Worm (Caenorhabditis elegans) whole organism, mixed stage, embryonic: ENCODE data around the gene madf-1.

Source experiments
- cnd-1 ChIP-seq: fragments of 200-800 bp; sonication (Bioruptor generic); optimal IDR thresholded peaks from 2 replicates; lab custom pipeline; 2018; ENCODE audit warnings: mild to moderate bottlenecking, missing genetic modification characterization, missing compliant biosample characterization
- flh-1 ChIP-seq: fragments of 200-800 bp; sonication (Bioruptor generic); optimal IDR thresholded peaks from 2 replicates; lab custom pipeline; 2018; ENCODE audit warnings: mild to moderate bottlenecking, missing genetic modification characterization, moderate library complexity, missing compliant biosample characterization
- lsy-2 ChIP-seq: fragments of 150-350 bp; optimal IDR thresholded peaks from 2 replicates; lab custom pipeline; 2014; ENCODE audit warnings: missing biosample characterization, missing genetic modification characterization
- mab-5 ChIP-seq: fragments of 150-350 bp; optimal IDR thresholded peaks from 2 replicates; lab custom pipeline; 2014; ENCODE audit warnings: missing biosample characterization, missing genetic modification characterization
- mep-1 ChIP-seq: fragments of 150-350 bp; optimal IDR thresholded peaks from 2 replicates; lab custom pipeline; 2017; ENCODE audit warnings: missing biosample characterization, missing genetic modification reagents, missing genetic modification characterization, inconsistent platforms
- nhr-12 ChIP-seq: fragments of 150-350 bp; optimal IDR thresholded peaks from 2 replicates; lab custom pipeline; 2014; ENCODE audit warnings: missing biosample characterization, missing genetic modification characterization
- nhr-237 ChIP-seq: fragments of 150-350 bp; optimal IDR thresholded peaks from 2 replicates; lab custom pipeline; 2014; ENCODE audit warnings: missing biosample characterization, missing genetic modification characterization
- nhr-28 ChIP-seq: fragments of 150-350 bp; optimal IDR thresholded peaks from 2 replicates; lab custom pipeline; 2014; ENCODE audit warnings: missing biosample characterization, missing genetic modification characterization
- pha-4 ChIP-seq: fragments of 150-350 bp; optimal IDR thresholded peaks from 2 replicates; lab custom pipeline; 2018; ENCODE audit warnings: missing biosample characterization, missing genetic modification reagents, missing genetic modification characterization
- unc-120 ChIP-seq: sonication (generic microtip); optimal IDR thresholded peaks from 2 replicates; lab custom pipeline; 2017; ENCODE audit warnings: missing genetic modification characterization, missing compliant biosample characterization; ENCODE audit not compliant: poor library complexity, severe bottlenecking
- unc-62 ChIP-seq: fragments of 150-350 bp; optimal IDR thresholded peaks from 2 replicates; lab custom pipeline; 2014; ENCODE audit warnings: missing biosample characterization, missing genetic modification reagents, missing genetic modification characterization

- TF ChIP-seq mab-5 (no peak), flh-1 (no peak), cnd-1 (tag; lab: Kevin White, UChicago) (no peak), pha-4 (tag; lab: Kevin White, UChicago) (no peak), nhr-12 (tag; lab: Kevin White, UChicago) (no peak), lsy-2 (no peak), unc-62 (GFP tag; lab: Kevin White, UChicago) (no peak), unc-120 (tag; lab: Kevin White, UChicago) (no peak), nhr-237 (tag; lab: Kevin White, UChicago) (no peak), mep-1 (tag; lab: Kevin White, UChicago) (no peak), nhr-28 (tag; lab: Kevin White, UChicago) (no peak)
Measured at ce11 chrIV:800518-800917, 31.2 kb downstream of the madf-1 start, which contains the start of gene mrpl-46.
